Fruit fly (Drosophila melanogaster): ENCODE results near the gene inaE.

inaE gene

dm6 chrX:13747635-13748467 is 35.7 kb upstream of the inaE start (continued):
- TF ChIP-seq Sox102F (GFP tag; optimal IDR thresholded peaks at IDR 0.05), result no peak
- peak; percentile 26 for TF ChIP-seq CG9139 (GFP tag; optimal IDR thresholded peaks at IDR 0.05)
- TF ChIP-seq fkh (GFP tag; optimal IDR thresholded peaks at IDR 0.05), result no peak
- no peak for TF ChIP-seq Hr39 (GFP tag; optimal IDR thresholded peaks at IDR 0.05)
- TF ChIP-seq cyc (GFP tag; optimal IDR thresholded peaks at IDR 0.05), result no peak
- no peak for TF ChIP-seq CG6792 (GFP tag; optimal IDR thresholded peaks at IDR 0.05)
- TF ChIP-seq Blimp-1 (GFP tag; optimal IDR thresholded peaks at IDR 0.05), result no peak
- TF ChIP-seq spab (GFP tag; optimal IDR thresholded peaks at IDR 0.05), result peak; percentile 23
- no peak for TF ChIP-seq CG8632 (GFP tag; optimal IDR thresholded peaks at IDR 0.05)
- TF ChIP-seq CG8119 (GFP tag; IDR thresholded peaks at IDR 0.05), result peak; percentile 74; the same call in 2 of the 3 replicates
- TF ChIP-seq Sox14 (GFP tag; optimal IDR thresholded peaks at IDR 0.05), result peak; percentile 11
- peak; percentile 13 for TF ChIP-seq lz (GFP tag; optimal IDR thresholded peaks at IDR 0.05)
- no peak for TF ChIP-seq CG1621 (tag; optimal IDR thresholded peaks at IDR 0.05)
- TF ChIP-seq Smox (GFP tag; optimal IDR thresholded peaks at IDR 0.05), result no peak
- peak; percentile 47 for TF ChIP-seq achi (GFP tag; optimal IDR thresholded peaks at IDR 0.05)
- no peak for TF ChIP-seq CG11902 (GFP tag; optimal IDR thresholded peaks at IDR 0.05)
- TF ChIP-seq CG31627 (GFP tag; optimal IDR thresholded peaks at IDR 0.05), result peak; percentile 2
- no peak for TF ChIP-seq Met (GFP tag; optimal IDR thresholded peaks at IDR 0.05)
- peak; percentile 18 for TF ChIP-seq CG8319 (GFP tag; optimal IDR thresholded peaks at IDR 0.05)
- TF ChIP-seq CG6808 (GFP tag; optimal IDR thresholded peaks at IDR 0.05), result no peak
- peak; percentile 9 for TF ChIP-seq vri (GFP tag; optimal IDR thresholded peaks at IDR 0.05)

- TF ChIP-seq fd59A (GFP tag; optimal IDR thresholded peaks at IDR 0.05), result no peak
- TF ChIP-seq Sox14 (GFP tag; optimal IDR thresholded peaks at IDR 0.05), result peak; percentile 9
- no peak for TF ChIP-seq CG11902 (GFP tag; optimal IDR thresholded peaks at IDR 0.05)
- TF ChIP-seq CG11294 (GFP tag; IDR thresholded peaks at IDR 0.05), result peak; percentile 59
- no peak for TF ChIP-seq CG6792 (GFP tag; optimal IDR thresholded peaks at IDR 0.05)
- TF ChIP-seq cyc (GFP tag; optimal IDR thresholded peaks at IDR 0.05), result no peak
- TF ChIP-seq CG7368 (GFP tag; optimal IDR thresholded peaks at IDR 0.05), result peak; percentile 5
- TF ChIP-seq CG6808 (GFP tag; optimal IDR thresholded peaks at IDR 0.05), result peak; percentile 55
- TF ChIP-seq CG4318 (GFP tag; optimal IDR thresholded peaks at IDR 0.05), result peak; percentile 27
- TF ChIP-seq CG3919 (GFP tag; optimal IDR thresholded peaks at IDR 0.05), result peak; percentile 16
- peak; percentile 88 for TF ChIP-seq vri (GFP tag; optimal IDR thresholded peaks at IDR 0.05)
- peak; percentile 36 for TF ChIP-seq Met (GFP tag; optimal IDR thresholded peaks at IDR 0.05)
- TF ChIP-seq CG10669 (GFP tag; optimal IDR thresholded peaks at IDR 0.05), result peak; percentile 1
- peak; percentile 25 for TF ChIP-seq CG34406 (GFP tag; optimal IDR thresholded peaks at IDR 0.05)
- TF ChIP-seq CG8119 (GFP tag; IDR thresholded peaks at IDR 0.05), result peak; percentile 75; the same call in 2 of the 3 replicates
- peak; percentile 54 for TF ChIP-seq CG32006 (GFP tag; optimal IDR thresholded peaks at IDR 0.05)
- peak; percentile 0 for TF ChIP-seq CG10631 (GFP tag; optimal IDR thresholded peaks at IDR 0.05)
- peak; percentile 52 for TF ChIP-seq fkh (GFP tag; optimal IDR thresholded peaks at IDR 0.05)
- peak; percentile 27 for TF ChIP-seq CG8632 (GFP tag; optimal IDR thresholded peaks at IDR 0.05)
- TF ChIP-seq Gug (GFP tag; IDR thresholded peaks at IDR 0.05), result peak; percentile 67; the same call in 1 of the 2 replicates
- TF ChIP-seq CG16779 (tag; optimal IDR thresholded peaks at IDR 0.05), result no peak
- TF ChIP-seq Hr39 (GFP tag; optimal IDR thresholded peaks at IDR 0.05), result no peak
- no peak for TF ChIP-seq salr (GFP tag; optimal IDR thresholded peaks at IDR 0.05)
- peak; percentile 19 for TF ChIP-seq Smox (GFP tag; optimal IDR thresholded peaks at IDR 0.05)
- TF ChIP-seq CG6276 (GFP tag; optimal IDR thresholded peaks at IDR 0.05), result peak; percentile 32
- TF ChIP-seq Sox15 (GFP tag; optimal IDR thresholded peaks at IDR 0.05), result no peak
- TF ChIP-seq dsx (GFP tag; optimal IDR thresholded peaks at IDR 0.05; ENCODE audit: poor library complexity, severe bottlenecking), result no peak
- peak; percentile 40 for TF ChIP-seq esn (GFP tag; optimal IDR thresholded peaks at IDR 0.05)
- TF ChIP-seq pdm3 (GFP tag; optimal IDR thresholded peaks at IDR 0.05), result no peak
- no peak for TF ChIP-seq fd85E (GFP tag; optimal IDR thresholded peaks at IDR 0.05)
- peak; percentile 39 for TF ChIP-seq lz (GFP tag; optimal IDR thresholded peaks at IDR 0.05)
- no peak for TF ChIP-seq dac (GFP tag; optimal IDR thresholded peaks at IDR 0.05)
- TF ChIP-seq CG1621 (tag; optimal IDR thresholded peaks at IDR 0.05), result no peak
- TF ChIP-seq CG31627 (GFP tag; optimal IDR thresholded peaks at IDR 0.05), result no peak
- peak; percentile 85 for TF ChIP-seq Eip78C (GFP tag)
- TF ChIP-seq ss (GFP tag; optimal IDR thresholded peaks at IDR 0.05), result peak; percentile 34 to 46
- peak; percentile 53; the same call in 1 of the 3 replicates for TF ChIP-seq CG6163 (GFP tag; IDR thresholded peaks at IDR 0.05)
Observed at dm6 chrX:13748906-13749872, 34.3 kb upstream of the inaE start.
